Worm (Caenorhabditis elegans) whole organism, mixed stage, embryonic: ENCODE data around the gene tin-9.1.
A peak's percentile ranks its signal among the peaks of the same experiment; 100 is the strongest.

Experiments used
- M03D4.4 ChIP-seq: sonication (generic microtip); optimal IDR thresholded peaks from 2 replicates; lab custom pipeline; 2017; ENCODE audit warnings: mild to moderate bottlenecking, missing genetic modification characterization, missing compliant biosample characterization
- bed-3 ChIP-seq: fragments of 200-800 bp; sonication (Bioruptor generic); optimal IDR thresholded peaks from 3 replicates; lab custom pipeline; 2018; ENCODE audit warnings: mild to moderate bottlenecking, missing genetic modification characterization, moderate library complexity, missing compliant biosample characterization
- blmp-1 ChIP-seq: fragments of 150-350 bp; optimal IDR thresholded peaks from 2 replicates; lab custom pipeline; 2014; ENCODE audit warnings: missing biosample characterization, missing genetic modification characterization
- ceh-39 ChIP-seq: fragments of 150-350 bp; optimal IDR thresholded peaks from 2 replicates; lab custom pipeline; 2014; ENCODE audit warnings: missing biosample characterization, missing genetic modification characterization
- ceh-43 ChIP-seq: fragments of 200-800 bp; sonication (Bioruptor generic); optimal IDR thresholded peaks from 2 replicates; lab custom pipeline; 2018; ENCODE audit warnings: mild to moderate bottlenecking, missing genetic modification characterization, moderate library complexity, missing compliant biosample characterization
- ceh-83 ChIP-seq: fragments of 200-800 bp; sonication (Bioruptor generic); optimal IDR thresholded peaks from 2 replicates; lab custom pipeline; 2018; ENCODE audit warnings: mild to moderate bottlenecking, missing genetic modification characterization, missing compliant biosample characterization
- ces-1 ChIP-seq: fragments of 150-350 bp; optimal IDR thresholded peaks from 2 replicates; lab custom pipeline; 2014; ENCODE audit warnings: missing biosample characterization, missing genetic modification reagents, missing genetic modification characterization
- cnd-1 ChIP-seq: fragments of 200-800 bp; sonication (Bioruptor generic); optimal IDR thresholded peaks from 2 replicates; lab custom pipeline; 2018; ENCODE audit warnings: mild to moderate bottlenecking, missing genetic modification characterization, missing compliant biosample characterization
- drap-1 ChIP-seq: fragments of 200-800 bp; sonication (Bioruptor generic); optimal IDR thresholded peaks from 3 replicates; lab custom pipeline; 2018; ENCODE audit warnings: mild to moderate bottlenecking, missing genetic modification characterization, missing compliant biosample characterization
- elt-1 ChIP-seq: sonication (generic microtip); optimal IDR thresholded peaks from 2 replicates; lab custom pipeline; 2017; ENCODE audit warnings: missing genetic modification characterization, mild to moderate bottlenecking, missing compliant biosample characterization, antibody characterized with exemption, moderate library complexity, borderline replicate concordance; ENCODE audit not compliant: insufficient read depth
- elt-3 ChIP-seq: fragments of 150-350 bp; optimal IDR thresholded peaks from 2 replicates; lab custom pipeline; 2014; ENCODE audit warnings: missing biosample characterization, missing genetic modification characterization
- flh-1 ChIP-seq: fragments of 200-800 bp; sonication (Bioruptor generic); optimal IDR thresholded peaks from 2 replicates; lab custom pipeline; 2018; ENCODE audit warnings: mild to moderate bottlenecking, missing genetic modification characterization, moderate library complexity, missing compliant biosample characterization
- ham-2 ChIP-seq: fragments of 200-800 bp; sonication (Bioruptor generic); optimal IDR thresholded peaks from 2 replicates; lab custom pipeline; 2018; ENCODE audit warnings: mild to moderate bottlenecking, missing genetic modification characterization, missing compliant biosample characterization
- hlh-1 ChIP-seq: fragments of 150-350 bp; optimal IDR thresholded peaks from 2 replicates; lab custom pipeline; 2014; ENCODE audit warnings: missing biosample characterization, missing genetic modification reagents, missing genetic modification characterization
- lin-13 ChIP-seq: fragments of 150-350 bp; optimal IDR thresholded peaks from 2 replicates; lab custom pipeline; 2014; ENCODE audit warnings: missing biosample characterization, missing genetic modification characterization
- lin-32 ChIP-seq: fragments of 200-800 bp; sonication (Bioruptor generic); optimal IDR thresholded peaks from 2 replicates; lab custom pipeline; 2018; ENCODE audit warnings: mild to moderate bottlenecking, missing genetic modification characterization, missing compliant biosample characterization
- lsy-2 ChIP-seq: fragments of 150-350 bp; optimal IDR thresholded peaks from 2 replicates; lab custom pipeline; 2014; ENCODE audit warnings: missing biosample characterization, missing genetic modification characterization
- mab-5 ChIP-seq: fragments of 150-350 bp; optimal IDR thresholded peaks from 2 replicates; lab custom pipeline; 2014; ENCODE audit warnings: missing biosample characterization, missing genetic modification characterization
- mep-1 ChIP-seq: fragments of 150-350 bp; optimal IDR thresholded peaks from 2 replicates; lab custom pipeline; 2017; ENCODE audit warnings: missing biosample characterization, missing genetic modification reagents, missing genetic modification characterization, inconsistent platforms
- mls-2 ChIP-seq: sonication (generic microtip); optimal IDR thresholded peaks from 2 replicates; lab custom pipeline; 2016; ENCODE audit warnings: mild to moderate bottlenecking, missing genetic modification characterization, moderate library complexity, missing compliant biosample characterization
- nhr-12 ChIP-seq: fragments of 150-350 bp; optimal IDR thresholded peaks from 2 replicates; lab custom pipeline; 2014; ENCODE audit warnings: missing biosample characterization, missing genetic modification characterization
- nhr-2 ChIP-seq: fragments of 150-350 bp; optimal IDR thresholded peaks from 2 replicates; lab custom pipeline; 2014; ENCODE audit warnings: missing biosample characterization, missing genetic modification characterization
- nhr-237 ChIP-seq: fragments of 150-350 bp; optimal IDR thresholded peaks from 2 replicates; lab custom pipeline; 2014; ENCODE audit warnings: missing biosample characterization, missing genetic modification characterization
- nhr-28 ChIP-seq: fragments of 150-350 bp; optimal IDR thresholded peaks from 2 replicates; lab custom pipeline; 2014; ENCODE audit warnings: missing biosample characterization, missing genetic modification characterization
- pha-4 ChIP-seq: fragments of 150-350 bp; optimal IDR thresholded peaks from 2 replicates; lab custom pipeline; 2018; ENCODE audit warnings: missing biosample characterization, missing genetic modification reagents, missing genetic modification characterization
- sem-2 ChIP-seq: fragments of 200-800 bp; sonication (Bioruptor generic); optimal IDR thresholded peaks from 2 replicates; lab custom pipeline; 2018; ENCODE audit warnings: mild to moderate bottlenecking, missing genetic modification characterization, missing compliant biosample characterization
- snpc-4 ChIP-seq: fragments of 150-350 bp; optimal IDR thresholded peaks from 2 replicates; lab custom pipeline; 2014; ENCODE audit warnings: missing biosample characterization, missing genetic modification characterization
- sptf-1 ChIP-seq: sonication (generic microtip); optimal IDR thresholded peaks from 2 replicates; lab custom pipeline; 2017; ENCODE audit warnings: mild to moderate bottlenecking, missing genetic modification characterization, moderate library complexity, missing compliant biosample characterization
- tbx-8 ChIP-seq: fragments of 200-800 bp; sonication (Bioruptor generic); optimal IDR thresholded peaks from 2 replicates; lab custom pipeline; 2018; ENCODE audit warnings: mild to moderate bottlenecking, missing genetic modification characterization, moderate library complexity, missing compliant biosample characterization
- unc-120 ChIP-seq: sonication (generic microtip); optimal IDR thresholded peaks from 2 replicates; lab custom pipeline; 2017; ENCODE audit warnings: missing genetic modification characterization, missing compliant biosample characterization; ENCODE audit not compliant: poor library complexity, severe bottlenecking
- unc-39 ChIP-seq: fragments of 150-350 bp; optimal IDR thresholded peaks from 2 replicates; lab custom pipeline; 2014; ENCODE audit warnings: missing biosample characterization, missing genetic modification characterization
- unc-62 ChIP-seq: fragments of 150-350 bp; optimal IDR thresholded peaks from 2 replicates; lab custom pipeline; 2014; ENCODE audit warnings: missing biosample characterization, missing genetic modification reagents, missing genetic modification characterization
- zip-8 ChIP-seq: fragments of 150-350 bp; optimal IDR thresholded peaks from 2 replicates; lab custom pipeline; 2014; ENCODE audit warnings: missing biosample characterization, missing genetic modification characterization

Gene tin-9.1

ce11 chrIV:7023004-7023403 is 21.4 kb downstream of the tin-9.1 start:
- TF ChIP-seq unc-120 (tag; lab: Kevin White, UChicago) = peak; percentile 53
- peak; percentile 62 for TF ChIP-seq mls-2 (tag; lab: Kevin White, UChicago)
- TF ChIP-seq mab-5 (tag; lab: Kevin White, UChicago) = no peak
- no peak for TF ChIP-seq bed-3 (GFP tag; lab: Kevin White, UChicago)
- no peak for TF ChIP-seq sem-2
- no peak for TF ChIP-seq snpc-4
- TF ChIP-seq ceh-39 (tag; lab: Kevin White, UChicago) = peak; percentile 51
- no peak for TF ChIP-seq nhr-12
- no peak for TF ChIP-seq lin-13
- peak; percentile 67 for TF ChIP-seq ces-1
- no peak for TF ChIP-seq elt-3 (tag; lab: Kevin White, UChicago)
- peak; percentile 14 for TF ChIP-seq lsy-2
- no peak for TF ChIP-seq tbx-8 (GFP tag; lab: Kevin White, UChicago)
- TF ChIP-seq cnd-1 (tag; lab: Kevin White, UChicago) = peak; percentile 97
- no peak for TF ChIP-seq ceh-43 (GFP tag; lab: Kevin White, UChicago)
- no peak for TF ChIP-seq M03D4.4 (tag; lab: Kevin White, UChicago)
- peak; percentile 8 for TF ChIP-seq sptf-1 (tag; lab: Kevin White, UChicago)
- no peak for TF ChIP-seq drap-1 (GFP tag; lab: Kevin White, UChicago)
- TF ChIP-seq ceh-83 (GFP tag; lab: Kevin White, UChicago) = no peak
- TF ChIP-seq nhr-28 (tag; lab: Kevin White, UChicago) = no peak
- no peak for TF ChIP-seq pha-4 (tag; lab: Kevin White, UChicago)
- TF ChIP-seq nhr-237 (tag; lab: Kevin White, UChicago) = no peak
- no peak for TF ChIP-seq ham-2 (GFP tag; lab: Kevin White, UChicago)
- peak; percentile 100 for TF ChIP-seq nhr-2 (tag; lab: Kevin White, UChicago)
- TF ChIP-seq elt-1 (tag; lab: Kevin White, UChicago) = no peak
- TF ChIP-seq lin-32 (GFP tag; lab: Kevin White, UChicago) = peak; percentile 98
- TF ChIP-seq mep-1 (tag; lab: Kevin White, UChicago) = peak; percentile 72
- TF ChIP-seq unc-62 (GFP tag; lab: Kevin White, UChicago) = peak; percentile 49
- no peak for TF ChIP-seq blmp-1 (tag; lab: Kevin White, UChicago)
- no peak for TF ChIP-seq unc-39 (tag; lab: Kevin White, UChicago)
- peak; percentile 47 for TF ChIP-seq hlh-1 (tag; lab: Kevin White, UChicago)
- TF ChIP-seq zip-8 (tag; lab: Kevin White, UChicago) = no peak

- no peak for TF ChIP-seq drap-1 (GFP tag; lab: Kevin White, UChicago)
- TF ChIP-seq mep-1 (tag; lab: Kevin White, UChicago) = no peak
- TF ChIP-seq cnd-1 (tag; lab: Kevin White, UChicago) = no peak
- no peak for TF ChIP-seq nhr-12
- TF ChIP-seq hlh-1 (tag; lab: Kevin White, UChicago) = no peak
- no peak for TF ChIP-seq unc-62 (GFP tag; lab: Kevin White, UChicago)
- TF ChIP-seq ceh-39 (tag; lab: Kevin White, UChicago) = no peak
- TF ChIP-seq sptf-1 (tag; lab: Kevin White, UChicago) = no peak
- no peak for TF ChIP-seq mls-2 (tag; lab: Kevin White, UChicago)
- no peak for TF ChIP-seq nhr-237 (tag; lab: Kevin White, UChicago)
- TF ChIP-seq bed-3 (GFP tag; lab: Kevin White, UChicago) = no peak
- no peak for TF ChIP-seq unc-39 (tag; lab: Kevin White, UChicago)
- no peak for TF ChIP-seq flh-1 (GFP tag; lab: Kevin White, UChicago)
- TF ChIP-seq ceh-43 (GFP tag; lab: Kevin White, UChicago) = no peak
- TF ChIP-seq elt-3 (tag; lab: Kevin White, UChicago) = no peak
- TF ChIP-seq snpc-4 = no peak
- TF ChIP-seq ham-2 (GFP tag; lab: Kevin White, UChicago) = no peak
- TF ChIP-seq lin-13 = no peak
- no peak for TF ChIP-seq blmp-1 (tag; lab: Kevin White, UChicago)
- TF ChIP-seq mab-5 (tag; lab: Kevin White, UChicago) = no peak
- TF ChIP-seq, all 35 proteins: peak for 0
Measured at ce11 chrIV:7022227-7022626, 22.2 kb downstream of the tin-9.1 start.

- no peak for TF ChIP-seq nhr-28 (tag; lab: Kevin White, UChicago)
- no peak for TF ChIP-seq pha-4 (tag; lab: Kevin White, UChicago)
- TF ChIP-seq unc-62 (GFP tag; lab: Kevin White, UChicago) = no peak
- TF ChIP-seq ham-2 (GFP tag; lab: Kevin White, UChicago) = no peak
- TF ChIP-seq unc-120 (tag; lab: Kevin White, UChicago) = no peak
- TF ChIP-seq mep-1 (tag; lab: Kevin White, UChicago) = no peak
- TF ChIP-seq tbx-8 (GFP tag; lab: Kevin White, UChicago) = no peak
- no peak for TF ChIP-seq elt-1 (tag; lab: Kevin White, UChicago)
- TF ChIP-seq snpc-4 = no peak
- no peak for TF ChIP-seq ces-1
- no peak for TF ChIP-seq flh-1 (GFP tag; lab: Kevin White, UChicago)
- TF ChIP-seq zip-8 (tag; lab: Kevin White, UChicago) = no peak
- TF ChIP-seq mab-5 (tag; lab: Kevin White, UChicago) = no peak
- no peak for TF ChIP-seq ceh-43 (GFP tag; lab: Kevin White, UChicago)
- no peak for TF ChIP-seq lin-13
- TF ChIP-seq lsy-2 = no peak
- no peak for TF ChIP-seq hlh-1 (tag; lab: Kevin White, UChicago)
Measured at ce11 chrIV:7020630-7021029, 23.8 kb downstream of the tin-9.1 start.
